Fruit fly (Drosophila melanogaster): ENCODE results near the gene CG13713.

DNA sequence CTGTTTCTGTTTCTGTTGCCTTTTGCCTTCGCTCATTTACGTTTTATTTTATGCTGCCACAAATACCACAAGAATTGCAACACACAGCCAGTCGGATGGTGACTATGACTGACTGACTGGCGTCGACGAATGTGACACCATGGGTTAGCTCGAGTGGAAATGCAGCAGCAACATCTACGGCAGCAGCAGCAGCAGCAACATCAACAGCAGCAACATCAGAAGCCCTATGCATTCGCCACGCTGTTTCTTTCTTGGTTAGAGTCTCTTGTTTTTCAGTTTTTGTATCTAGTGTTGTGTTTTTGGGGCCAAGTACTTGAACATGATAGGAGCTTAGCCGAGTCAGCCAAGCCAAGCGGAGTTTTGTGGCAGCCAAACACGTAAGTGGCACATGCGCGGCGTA lies 32.4 kb downstream of the CG13713 start:
- TF ChIP-seq tj (GFP tag; optimal IDR thresholded peaks at IDR 0.05) (no peak), Clk (GFP tag; optimal IDR thresholded peaks at IDR 0.05) (no peak), CG5204 (GFP tag; optimal IDR thresholded peaks at IDR 0.05) (no peak), CG33017 (tag; optimal IDR thresholded peaks at IDR 0.05) (no peak), bab1 (GFP tag; optimal IDR thresholded peaks at IDR 0.05) (no peak)
